Fruit fly (Drosophila melanogaster) whole organism, embryonic: ENCODE data around the gene CG15412.
A peak's percentile ranks its signal among the peaks of the same experiment; 100 is the strongest.

Source experiments
- CG1647 ChIP-seq: fragments of 200-800 bp; sonication (Bioruptor generic); optimal IDR thresholded peaks from 3 replicates; lab custom pipeline; 2016; ENCODE audit warnings: missing biosample characterization, missing genetic modification characterization
- CG3838 ChIP-seq: fragments of 200-800 bp; sonication (Bioruptor generic); optimal IDR thresholded peaks from 3 replicates; lab custom pipeline; 2016; ENCODE audit warnings: missing biosample characterization, missing genetic modification characterization
- CG7271 ChIP-seq: fragments of 200-800 bp; sonication (Bioruptor generic); optimal IDR thresholded peaks from 2 replicates; lab custom pipeline; 2018; ENCODE audit warnings: missing biosample characterization, mild to moderate bottlenecking, missing genetic modification characterization, moderate library complexity
- CG8478 ChIP-seq: fragments of >200 bp; optimal IDR thresholded peaks from 2 replicates; lab custom pipeline; 2018
- CTCF ChIP-seq: fragments of 200-800 bp; sonication (Bioruptor generic); optimal IDR thresholded peaks from 2 replicates; lab custom pipeline; 2017; ENCODE audit warnings: missing biosample characterization, mild to moderate bottlenecking, missing genetic modification characterization, moderate library complexity
- Doc3 ChIP-seq: fragments of 200-800 bp; sonication (Bioruptor generic); IDR thresholded peaks from 3 replicates; pipeline ENCODE4 v1.3.6; 2022; ENCODE audit warnings: missing biosample characterization, missing genetic modification characterization; ENCODE audit not compliant: partially characterized antibody
- Dp ChIP-seq: fragments of 200-800 bp; sonication (Bioruptor generic); optimal IDR thresholded peaks from 2 replicates; lab custom pipeline; 2018; ENCODE audit warnings: missing biosample characterization, mild to moderate bottlenecking, missing genetic modification characterization, moderate library complexity
- Hr78 ChIP-seq, 2 experiments: fragments of 200-800 bp in 1 of 2; fragments of >200 bp in 1 of 2; sonication (Bioruptor generic) in 1 of 2; optimal IDR thresholded peaks; 2 replicates each; lab custom pipeline; 2017 to 2019; ENCODE audit warnings: missing biosample characterization in 2 of 2, missing genetic modification characterization in 2 of 2, mild to moderate bottlenecking in 1 of 2, moderate library complexity in 1 of 2
- Lim3 ChIP-seq: fragments of 200-800 bp; sonication (Bioruptor generic); IDR thresholded peaks from 2 replicates; pipeline ENCODE4 v1.3.6; 2022; ENCODE audit warnings: missing biosample characterization, missing genetic modification characterization
- Mes4 ChIP-seq: fragments of 200-800 bp; sonication (Bioruptor generic); optimal IDR thresholded peaks from 2 replicates; lab custom pipeline; 2016; ENCODE audit warnings: missing biosample characterization, missing genetic modification characterization
- kah ChIP-seq: fragments of 200-800 bp; sonication (Bioruptor generic); optimal IDR thresholded peaks from 2 replicates; lab custom pipeline; 2018; ENCODE audit warnings: missing biosample characterization, mild to moderate bottlenecking, missing genetic modification characterization
- tgo ChIP-seq: fragments of 200-800 bp; sonication (Bioruptor generic); IDR thresholded peaks from 3 replicates; pipeline ENCODE4 v1.3.6; 2022; ENCODE audit warnings: missing biosample characterization, missing genetic modification characterization
- zen2 ChIP-seq: fragments of 200-800 bp; sonication (Bioruptor generic); IDR thresholded peaks from 3 replicates; pipeline ENCODE4 v1.3.6; 2022; ENCODE audit warnings: missing biosample characterization, missing genetic modification characterization; ENCODE audit not compliant: partially characterized antibody

- TF ChIP-seq kah (peak; percentile 16), Mes4 (GFP tag; lab: Kevin White, UChicago) (peak; percentile 83), Lim3 (GFP tag; lab: Robert Waterston, UW) (no peak), CG1647 (GFP tag; lab: Kevin White, UChicago) (peak; percentile 76), CG7271 (tag; lab: Kevin White, UChicago) (peak; percentile 7), CTCF (GFP tag; lab: Kevin White, UChicago) (no peak), CG3838 (GFP tag; lab: Kevin White, UChicago) (peak; percentile 45), Doc3 (GFP tag; lab: Robert Waterston, UW) (no peak), Hr78 (GFP tag; optimal IDR thresholded peaks at IDR 0.05; lab: Kevin White, UChicago) (no peak), CG8478 (peak; percentile 39), Dp (GFP tag; lab: Kevin White, UChicago) (no peak), zen2 (no peak), tgo (GFP tag; lab: Robert Waterston, UW) (peak; percentile 65)
These were observed 36.8 kb downstream of the CG15412 start for dm6 chr2L:3338566-3339215.
